Worm (Caenorhabditis elegans) whole organism, L3 larva: ENCODE results near the gene Y57A10A.31.

ENCODE experiments used
- R02D3.7 ChIP-seq: fragments of 150-350 bp; optimal IDR thresholded peaks from 2 replicates; lab custom pipeline; 2014; ENCODE audit warnings: missing biosample characterization, missing genetic modification characterization
- ZK546.5 ChIP-seq: sonication (generic microtip); optimal IDR thresholded peaks from 2 replicates; lab custom pipeline; 2017; ENCODE audit warnings: missing biosample characterization, missing genetic modification characterization
- aly-2 ChIP-seq: fragments of 150-350 bp; optimal IDR thresholded peaks from 2 replicates; lab custom pipeline; 2014; ENCODE audit warnings: missing biosample characterization, missing genetic modification characterization
- ama-1 ChIP-seq: fragments of 150-350 bp; optimal IDR thresholded peaks from 2 replicates; lab custom pipeline; 2018
- ceh-16 ChIP-seq: sonication (generic microtip); optimal IDR thresholded peaks from 2 replicates; lab custom pipeline; 2017; ENCODE audit warnings: missing biosample characterization, missing genetic modification characterization
- ceh-28 ChIP-seq: fragments of 150-350 bp; optimal IDR thresholded peaks from 2 replicates; lab custom pipeline; 2014; ENCODE audit warnings: missing biosample characterization, missing genetic modification reagents, missing genetic modification characterization
- ceh-82 ChIP-seq: fragments of 150-350 bp; optimal IDR thresholded peaks from 2 replicates; lab custom pipeline; 2014; ENCODE audit warnings: missing biosample characterization, missing genetic modification characterization
- elt-2 ChIP-seq: sonication (generic microtip); optimal IDR thresholded peaks from 2 replicates; lab custom pipeline; 2016; ENCODE audit warnings: missing genetic modification reagents, mild to moderate bottlenecking, missing genetic modification characterization, missing compliant biosample characterization
- eor-1 ChIP-seq, 2 experiments: fragments of 150-350 bp; optimal IDR thresholded peaks; 2 replicates each; lab custom pipeline; 2014 to 2018; ENCODE audit warnings: missing biosample characterization in 2 of 2, missing genetic modification characterization in 2 of 2
- fos-1 ChIP-seq: fragments of 150-350 bp; optimal IDR thresholded peaks from 2 replicates; lab custom pipeline; 2014; ENCODE audit warnings: missing biosample characterization, missing genetic modification characterization
- jun-1 ChIP-seq: fragments of 150-350 bp; optimal IDR thresholded peaks from 2 replicates; lab custom pipeline; 2014; ENCODE audit warnings: missing biosample characterization, missing genetic modification reagents, missing genetic modification characterization
- lin-39 ChIP-seq: fragments of 150-350 bp; optimal IDR thresholded peaks from 2 replicates; lab custom pipeline; 2018; ENCODE audit warnings: missing biosample characterization, missing genetic modification reagents, missing genetic modification characterization
- mdl-1 ChIP-seq: fragments of 150-350 bp; optimal IDR thresholded peaks from 2 replicates; lab custom pipeline; 2014; ENCODE audit warnings: missing biosample characterization, missing genetic modification characterization
- mml-1 ChIP-seq: fragments of 150-350 bp; sonication (generic microtip); optimal IDR thresholded peaks from 3 replicates; lab custom pipeline; 2014; ENCODE audit warnings: missing biosample characterization, missing genetic modification characterization
- nfya-1 ChIP-seq: sonication (generic microtip); optimal IDR thresholded peaks from 2 replicates; lab custom pipeline; 2017; ENCODE audit warnings: missing genetic modification characterization, mild to moderate bottlenecking, missing compliant biosample characterization, antibody characterized with exemption, moderate library complexity; ENCODE audit not compliant: insufficient read depth
- nhr-11 ChIP-seq: fragments of 150-350 bp; optimal IDR thresholded peaks from 2 replicates; lab custom pipeline; 2014; ENCODE audit warnings: missing biosample characterization, missing genetic modification characterization
- nhr-25 ChIP-seq: sonication (generic microtip); optimal IDR thresholded peaks from 2 replicates; lab custom pipeline; 2017; ENCODE audit warnings: missing biosample characterization, missing genetic modification characterization
- nhr-28 ChIP-seq: fragments of 150-350 bp; optimal IDR thresholded peaks from 2 replicates; lab custom pipeline; 2014; ENCODE audit warnings: missing biosample characterization, missing genetic modification characterization
- nhr-43 ChIP-seq: sonication (generic microtip); optimal IDR thresholded peaks from 2 replicates; lab custom pipeline; 2016; ENCODE audit warnings: mild to moderate bottlenecking, missing genetic modification characterization, missing compliant biosample characterization; ENCODE audit not compliant: poor library complexity, severe bottlenecking
- nhr-67 ChIP-seq: fragments of 150-350 bp; optimal IDR thresholded peaks from 2 replicates; lab custom pipeline; 2014; ENCODE audit warnings: missing biosample characterization, missing genetic modification characterization
- nhr-76 ChIP-seq: fragments of 150-350 bp; sonication (generic microtip); optimal IDR thresholded peaks from 5 replicates; lab custom pipeline; 2014; ENCODE audit warnings: missing biosample characterization, missing genetic modification characterization
- pha-4 ChIP-seq: fragments of 150-350 bp; optimal IDR thresholded peaks from 2 replicates; lab custom pipeline; 2014; ENCODE audit warnings: missing biosample characterization, missing genetic modification reagents, missing genetic modification characterization
- pqm-1 ChIP-seq: fragments of 150-350 bp; optimal IDR thresholded peaks from 2 replicates; lab custom pipeline; 2017; ENCODE audit warnings: missing biosample characterization, missing genetic modification characterization, inconsistent platforms
- sea-2 ChIP-seq: fragments of 150-350 bp; sonication (generic microtip); optimal IDR thresholded peaks from 4 replicates; lab custom pipeline; 2014; ENCODE audit warnings: missing biosample characterization, missing genetic modification reagents, missing genetic modification characterization
- skn-1 ChIP-seq: fragments of 150-350 bp; optimal IDR thresholded peaks from 2 replicates; lab custom pipeline; 2014; ENCODE audit warnings: missing biosample characterization, missing genetic modification characterization
- snpc-4 ChIP-seq: fragments of 150-350 bp; optimal IDR thresholded peaks from 2 replicates; lab custom pipeline; 2014; ENCODE audit warnings: missing biosample characterization, missing genetic modification characterization
- tbx-2 ChIP-seq: sonication (generic microtip); optimal IDR thresholded peaks from 2 replicates; lab custom pipeline; 2016; ENCODE audit warnings: mild to moderate bottlenecking, missing genetic modification characterization, missing compliant biosample characterization
- unc-62 ChIP-seq: fragments of 150-350 bp; sonication (generic microtip); optimal IDR thresholded peaks from 4 replicates; lab custom pipeline; 2014; ENCODE audit warnings: missing biosample characterization, missing genetic modification reagents, missing genetic modification characterization
- zag-1 ChIP-seq: fragments of 150-350 bp; optimal IDR thresholded peaks from 2 replicates; lab custom pipeline; 2014; ENCODE audit warnings: missing biosample characterization, missing genetic modification characterization
- ztf-11 ChIP-seq: fragments of 150-350 bp; optimal IDR thresholded peaks from 2 replicates; lab custom pipeline; 2014; ENCODE audit warnings: missing biosample characterization, missing genetic modification characterization
- ztf-4 ChIP-seq: fragments of 150-350 bp; optimal IDR thresholded peaks from 2 replicates; lab custom pipeline; 2014; ENCODE audit warnings: missing biosample characterization, missing genetic modification characterization

The Y57A10A.31 gene

DNA sequence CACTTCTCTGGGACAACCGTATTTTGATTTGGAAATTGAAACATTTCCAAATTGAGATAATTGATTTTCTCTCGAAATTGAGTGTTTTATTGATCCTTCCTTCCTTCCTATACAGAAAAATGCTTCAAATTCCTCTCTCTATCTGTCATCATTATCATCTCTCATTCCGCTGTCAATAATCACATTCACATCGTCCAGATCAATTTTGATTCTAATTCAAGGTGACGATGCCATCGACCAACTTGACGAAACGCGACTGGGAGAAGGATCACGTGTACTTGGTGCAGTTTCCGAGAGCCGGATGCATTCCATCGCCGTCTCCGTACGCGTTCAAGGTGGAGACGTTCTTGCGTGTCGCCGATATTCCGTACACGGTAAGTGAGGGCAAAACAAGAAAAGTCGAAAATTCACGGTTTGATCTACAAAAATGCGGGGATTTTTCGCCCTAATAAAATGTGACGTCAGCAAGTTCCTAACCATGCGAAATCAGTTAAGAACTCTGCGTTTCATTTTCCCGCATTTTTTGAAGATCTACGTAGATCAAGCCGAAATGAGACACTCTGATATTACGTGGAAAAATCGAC, 25.1 kb upstream of the Y57A10A.31 start, which contains the start of gene faxc-1:
Gene faxc-1 (plus strand): TSS at position 222 of the 584 bp plus-strand sequence.
- no peak for TF ChIP-seq pqm-1 (tag; lab: Kevin White, UChicago)
- TF ChIP-seq nhr-25 (tag; lab: Kevin White, UChicago), result peak; percentile 22
- TF ChIP-seq ceh-16, result no peak
- TF ChIP-seq ceh-82 (tag; lab: Kevin White, UChicago), result no peak
- TF ChIP-seq nfya-1 (tag; lab: Kevin White, UChicago), result no peak
- no peak for TF ChIP-seq nhr-76 (tag; lab: Kevin White, UChicago)
- no peak for TF ChIP-seq ama-1 (lab: Kevin White, UChicago)
- peak; percentile 12 for TF ChIP-seq unc-62 (GFP tag; lab: Kevin White, UChicago)

DNA sequence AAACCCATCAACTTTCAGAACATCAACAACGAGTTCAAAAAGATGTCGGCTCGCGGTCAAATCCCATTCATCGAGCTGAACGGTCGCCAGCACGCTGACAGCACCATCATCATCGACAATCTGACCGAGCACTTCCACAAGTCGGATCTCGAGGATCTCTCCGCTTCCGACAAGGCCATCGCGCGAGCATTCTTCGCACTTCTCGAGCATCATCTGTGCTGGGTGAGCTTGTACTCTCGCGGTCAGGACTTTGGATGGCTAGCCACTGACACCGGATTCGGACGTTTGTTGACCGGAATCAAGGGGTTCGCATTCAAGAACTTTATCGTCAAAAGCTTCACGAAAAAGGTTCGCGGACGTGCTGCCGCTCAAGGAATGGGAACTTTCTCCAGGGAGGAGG, 24.3 kb upstream of the Y57A10A.31 start:
- TF ChIP-seq jun-1 (tag; lab: Kevin White, UChicago) (no peak), nhr-43 (tag; lab: Kevin White, UChicago) (no peak), lin-39 (tag; lab: Kevin White, UChicago) (no peak), eor-1 (tag; optimal IDR thresholded peaks at IDR 0.05; lab: Kevin White, UChicago) (no peak), nhr-67 (tag; lab: Kevin White, UChicago) (no peak), pha-4 (tag; lab: Kevin White, UChicago) (no peak), nhr-28 (tag; lab: Kevin White, UChicago) (no peak), skn-1 (tag; lab: Kevin White, UChicago) (no peak), ztf-4 (tag; lab: Kevin White, UChicago) (no peak), mml-1 (no peak), R02D3.7 (no peak), ceh-16 (no peak), ztf-11 (tag; lab: Kevin White, UChicago) (no peak), ceh-82 (tag; lab: Kevin White, UChicago) (no peak)

DNA sequence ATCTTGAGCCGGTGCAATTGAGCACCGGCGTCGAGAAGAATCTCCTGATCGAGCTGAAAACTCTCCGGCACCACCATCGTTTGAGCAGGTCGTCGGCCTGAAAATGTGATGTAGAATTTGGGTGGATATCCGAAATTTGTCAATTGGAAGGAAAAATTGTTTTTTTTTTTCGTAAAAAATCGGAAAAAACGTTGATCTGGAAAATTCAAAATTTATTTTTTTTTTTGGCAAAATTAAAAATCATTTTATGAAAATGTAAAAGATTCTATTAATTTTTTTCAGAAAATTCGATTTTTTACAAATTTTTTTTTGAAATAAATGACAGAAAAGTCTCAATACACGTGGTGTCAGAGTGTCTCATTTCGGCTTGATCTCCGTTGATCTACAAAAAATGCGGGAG, 23.0 kb upstream of the Y57A10A.31 start, which contains the start of gene tric-1B.1:
Gene tric-1B.1 (minus strand): TSS at position 101 of the 400 bp plus-strand sequence.
- no peak for TF ChIP-seq nhr-43 (tag; lab: Kevin White, UChicago)
- no peak for TF ChIP-seq ceh-82 (tag; lab: Kevin White, UChicago)
- no peak for TF ChIP-seq elt-2 (tag; lab: Kevin White, UChicago)
- no peak for TF ChIP-seq zag-1 (tag; lab: Kevin White, UChicago)
- no peak for TF ChIP-seq eor-1 (tag; optimal IDR thresholded peaks at IDR 0.05; lab: Kevin White, UChicago)
- no peak for TF ChIP-seq mdl-1 (tag; lab: Kevin White, UChicago)
- TF ChIP-seq tbx-2 (tag; lab: Kevin White, UChicago), result no peak
- TF ChIP-seq sea-2 (GFP tag; lab: Kevin White, UChicago), result no peak

DNA sequence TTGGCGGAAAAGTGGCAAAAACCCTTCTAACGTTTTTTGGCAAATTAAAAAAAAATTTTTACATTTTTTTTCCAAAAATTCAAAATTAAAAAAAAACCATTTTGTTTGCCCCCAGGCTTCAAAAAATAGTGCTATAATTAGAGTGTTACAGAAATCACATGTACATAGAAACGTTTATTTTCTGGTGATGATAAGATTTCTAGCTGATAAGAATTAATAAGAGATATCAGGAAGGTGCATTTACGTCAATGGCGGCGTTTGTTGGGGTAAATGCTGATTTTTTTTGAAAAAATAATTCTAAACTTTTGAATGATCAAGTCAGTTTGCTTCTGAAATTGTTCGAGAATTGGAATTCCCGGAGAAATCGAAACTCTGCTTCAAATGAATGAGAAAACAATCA, 22.4 kb upstream of the Y57A10A.31 start:
- TF ChIP-seq ztf-4 (tag; lab: Kevin White, UChicago), result no peak
- no peak for TF ChIP-seq lin-39 (tag; lab: Kevin White, UChicago)
- no peak for TF ChIP-seq mml-1
- TF ChIP-seq snpc-4 (tag; lab: Kevin White, UChicago), result no peak
- no peak for TF ChIP-seq fos-1 (tag; lab: Kevin White, UChicago)
- peak; percentile 55 for TF ChIP-seq elt-2 (tag; lab: Kevin White, UChicago)
- no peak for TF ChIP-seq ceh-28 (tag; lab: Kevin White, UChicago)
- TF ChIP-seq ztf-11 (tag; lab: Kevin White, UChicago), result no peak
- no peak for TF ChIP-seq aly-2 (tag; lab: Kevin White, UChicago)

DNA sequence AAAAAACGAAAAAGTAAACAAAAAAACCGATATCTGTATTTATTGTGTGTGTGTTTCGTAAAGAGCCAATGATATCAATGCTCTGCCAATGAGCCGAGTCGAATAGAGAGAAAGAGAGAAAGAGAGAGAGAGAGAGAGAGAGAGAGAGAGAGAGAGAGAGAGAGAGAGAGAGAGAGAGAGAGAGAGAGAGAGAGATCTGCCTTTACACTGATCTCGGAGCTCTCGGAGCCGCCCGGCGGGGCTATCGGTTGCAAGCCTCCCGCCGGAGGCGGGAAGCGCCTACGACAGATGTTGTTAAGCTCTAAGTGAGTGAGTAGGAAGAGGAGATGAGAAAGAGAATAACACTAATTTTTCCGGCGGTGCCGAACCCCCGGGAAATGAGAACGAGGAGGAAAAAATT, 20.3 kb upstream of the Y57A10A.31 start:
- TF ChIP-seq jun-1 (tag; lab: Kevin White, UChicago), result no peak
- peak; percentile 39 for TF ChIP-seq nfya-1 (tag; lab: Kevin White, UChicago)
- TF ChIP-seq zag-1 (tag; lab: Kevin White, UChicago), result no peak

DNA sequence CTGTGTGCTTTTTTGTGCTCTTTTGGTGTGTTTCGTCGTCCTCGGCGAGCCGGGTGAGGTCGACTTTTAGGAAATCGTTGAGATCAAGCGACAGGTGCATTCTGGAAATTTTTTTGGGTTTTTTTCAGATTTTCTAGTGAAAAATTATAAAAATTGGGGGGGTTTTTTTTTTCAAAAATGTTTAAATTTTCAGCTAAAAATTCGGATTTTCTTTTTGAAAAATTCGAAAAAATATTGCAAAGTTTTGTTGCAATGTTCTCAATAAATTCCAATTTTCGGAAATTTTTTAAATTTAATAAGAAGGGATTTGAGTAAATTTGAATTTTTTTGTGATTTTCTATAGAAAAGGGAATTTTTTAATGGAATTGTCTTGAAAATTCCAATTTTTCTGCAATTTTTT, 14.2 kb upstream of the Y57A10A.31 start, which contains the start of gene Y57A10A.27:
Gene Y57A10A.27 (minus strand): TSS at position 101 of the 400 bp plus-strand sequence.
- TF ChIP-seq nhr-11 (tag; lab: Kevin White, UChicago), result no peak
- TF ChIP-seq tbx-2 (tag; lab: Kevin White, UChicago), result no peak
- no peak for TF ChIP-seq ceh-16
- TF ChIP-seq ZK546.5 (tag; lab: Kevin White, UChicago), result no peak
- TF ChIP-seq ztf-11 (tag; lab: Kevin White, UChicago), result no peak
